Worm (Caenorhabditis elegans): ENCODE data around the gene ppk-2.

Gene ppk-2

DNA sequence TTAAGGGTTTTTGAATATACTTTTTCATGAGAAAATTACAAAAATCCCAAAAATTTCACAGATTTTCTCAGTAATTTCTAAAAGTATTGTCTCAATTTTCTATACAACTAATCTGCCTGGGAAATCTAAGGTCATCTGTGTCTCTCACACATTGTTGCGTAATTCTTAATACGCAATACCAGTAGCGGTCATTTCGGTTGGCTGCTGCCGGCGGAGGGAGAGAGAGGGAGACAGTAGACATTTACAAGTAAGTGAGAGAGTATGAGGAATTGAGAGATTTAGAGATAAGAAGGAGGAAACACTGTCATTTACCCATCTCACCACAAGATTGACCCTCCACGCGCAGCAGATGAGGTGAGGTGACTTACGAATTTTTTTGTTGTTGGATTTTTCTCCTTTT is 23.8 kb downstream of the ppk-2 start (continued):
- TF ChIP-seq snu-23 (GFP tag; optimal IDR thresholded peaks at IDR 0.05): peak; percentile 57
- TF ChIP-seq C04F5.9 (tag; optimal IDR thresholded peaks at IDR 0.05): no peak
- peak; percentile 24 to 38 for TF ChIP-seq efl-1 (optimal IDR thresholded peaks at IDR 0.05)
- peak; percentile 14 to 89 for TF ChIP-seq efl-1 (GFP tag; optimal IDR thresholded peaks at IDR 0.05 in 1 of 2)
- TF ChIP-seq egl-27 (tag; optimal IDR thresholded peaks at IDR 0.05): no peak
- peak; percentile 67 for TF ChIP-seq lin-14 (GFP tag; optimal IDR thresholded peaks at IDR 0.05)
- peak in 1 of 2 experiments; percentile 43 for TF ChIP-seq mdl-1 (tag; optimal IDR thresholded peaks at IDR 0.05)

DNA sequence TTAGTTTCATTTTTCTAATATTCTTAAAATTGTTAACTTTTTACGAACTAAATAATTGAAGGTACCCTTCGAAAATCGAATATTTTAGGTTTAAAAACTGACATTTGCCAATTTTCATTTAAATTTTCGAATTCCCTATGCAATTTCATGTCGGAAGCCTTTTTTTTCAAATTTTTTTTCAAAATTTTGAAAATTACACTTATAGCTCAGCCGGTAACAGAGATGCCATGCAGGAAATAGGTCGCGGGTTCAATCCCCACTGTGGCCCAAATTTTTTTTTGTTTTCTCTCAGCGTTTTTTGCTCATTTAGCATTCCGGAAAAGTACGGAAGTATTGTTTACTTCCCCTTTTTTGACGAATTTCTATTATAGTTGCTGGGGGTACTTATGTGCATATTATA is 27.3 kb downstream of the ppk-2 start:
- TF ChIP-seq nhr-90 (tag; optimal IDR thresholded peaks at IDR 0.05; ENCODE audit: poor library complexity) (no peak), efl-3 (GFP tag; optimal IDR thresholded peaks at IDR 0.05) (no peak), pag-3 (tag; optimal IDR thresholded peaks at IDR 0.05; ENCODE audit: borderline replicate concordance, insufficient read depth) (no peak), efl-1 (optimal IDR thresholded peaks at IDR 0.05) (no peak), efl-1 (GFP tag; optimal IDR thresholded peaks at IDR 0.05 in 1 of 2) (peak in 1 of 2 experiments; percentile 70)

DNA sequence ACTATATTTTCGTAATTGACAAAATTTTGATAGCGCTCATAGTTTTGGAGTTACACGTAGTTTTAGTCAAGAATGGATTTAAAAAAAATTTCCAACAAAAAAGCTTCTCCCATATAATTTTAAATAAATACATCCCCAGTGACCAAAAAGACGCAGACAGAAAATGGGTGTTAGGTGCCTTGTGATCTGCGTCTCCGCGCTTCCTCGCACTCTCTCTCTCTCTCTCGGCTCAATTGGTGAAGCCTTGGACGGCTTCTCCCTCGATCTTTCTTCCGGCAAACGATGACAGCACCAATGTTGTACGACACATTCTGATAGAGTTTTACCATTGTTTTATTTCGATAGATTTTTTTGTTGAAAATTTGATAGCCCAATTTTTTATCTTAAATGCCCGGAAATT is 27.9 kb downstream of the ppk-2 start:
- TF ChIP-seq mef-2 (tag; optimal IDR thresholded peaks at IDR 0.05): no peak
- peak; percentile 2 for TF ChIP-seq dsc-1 (tag; optimal IDR thresholded peaks at IDR 0.05)
- no peak for TF ChIP-seq aly-2 (tag; optimal IDR thresholded peaks at IDR 0.05)
- TF ChIP-seq isw-1 (GFP tag; IDR thresholded peaks at IDR 0.05): no peak; the same call in 1 of the 2 replicates
- TF ChIP-seq fkh-8 (tag; optimal IDR thresholded peaks at IDR 0.05): peak; percentile 33
- peak; percentile 66 for TF ChIP-seq lin-14 (GFP tag; optimal IDR thresholded peaks at IDR 0.05)
- TF ChIP-seq nhr-47 (tag; optimal IDR thresholded peaks at IDR 0.05): peak; percentile 28
- TF ChIP-seq nhr-12 (tag; optimal IDR thresholded peaks at IDR 0.05): no peak
- TF ChIP-seq nhr-71 (tag; optimal IDR thresholded peaks at IDR 0.05): peak; percentile 29
- TF ChIP-seq tbx-2 (tag; optimal IDR thresholded peaks at IDR 0.05): no peak
- TF ChIP-seq mdl-1 (tag; optimal IDR thresholded peaks at IDR 0.05): no peak
- TF ChIP-seq lsy-2 (tag; optimal IDR thresholded peaks at IDR 0.05): peak; percentile 17
- no peak for TF ChIP-seq xbp-1 (tag; optimal IDR thresholded peaks at IDR 0.05)
- TF ChIP-seq ceh-82 (tag; optimal IDR thresholded peaks at IDR 0.05): peak in 2 of 3 experiments; percentile 12 to 28
- no peak for TF ChIP-seq fkh-4 (tag; optimal IDR thresholded peaks at IDR 0.05; ENCODE audit: borderline replicate concordance)
- TF ChIP-seq skn-1 (tag; optimal IDR thresholded peaks at IDR 0.05): no peak
- no peak for TF ChIP-seq efl-3 (GFP tag; optimal IDR thresholded peaks at IDR 0.05)
- TF ChIP-seq pag-3 (tag; optimal IDR thresholded peaks at IDR 0.05; ENCODE audit: borderline replicate concordance, insufficient read depth): no peak
- TF ChIP-seq unc-86 (tag; optimal IDR thresholded peaks at IDR 0.05): peak; percentile 6
- TF ChIP-seq lin-35 (GFP tag; optimal IDR thresholded peaks at IDR 0.05): peak in 1 of 2 experiments; percentile 23
- TF ChIP-seq C04F5.9 (tag; optimal IDR thresholded peaks at IDR 0.05): no peak
- no peak for TF ChIP-seq lir-3 (tag; optimal IDR thresholded peaks at IDR 0.05; ENCODE audit: poor library complexity)
- peak; percentile 30 to 33 for TF ChIP-seq efl-1 (optimal IDR thresholded peaks at IDR 0.05)
- no peak for TF ChIP-seq efl-1 (GFP tag; optimal IDR thresholded peaks at IDR 0.05 in 1 of 2)

DNA sequence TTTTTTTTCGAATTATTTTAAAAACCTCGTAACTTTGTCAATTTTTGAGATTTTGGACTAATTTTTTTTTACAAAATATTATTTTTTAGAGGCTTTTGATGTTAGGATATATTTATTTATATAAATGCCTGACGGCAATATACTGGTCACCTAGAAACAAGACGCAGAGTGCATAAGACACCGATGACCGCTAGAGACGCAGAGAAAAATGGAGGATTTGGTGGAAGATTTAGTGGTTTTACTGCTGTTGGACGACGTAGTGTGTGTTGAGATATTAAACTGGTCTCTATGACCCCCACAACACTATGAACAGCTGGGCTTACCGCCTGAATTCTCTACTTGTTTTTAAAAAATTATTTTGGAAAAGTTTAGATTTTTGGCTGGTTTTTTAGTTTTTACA is 30.0 kb downstream of the ppk-2 start:
- TF ChIP-seq aha-1 (tag; optimal IDR thresholded peaks at IDR 0.05) (no peak), snu-23 (GFP tag; optimal IDR thresholded peaks at IDR 0.05) (peak; percentile 44), elt-3 (tag; optimal IDR thresholded peaks at IDR 0.05) (peak in 1 of 6 experiments; percentile 5), lsy-2 (tag; optimal IDR thresholded peaks at IDR 0.05) (peak; percentile 1 to 43), dsc-1 (tag; optimal IDR thresholded peaks at IDR 0.05) (peak; percentile 36), swsn-7 (tag; optimal IDR thresholded peaks at IDR 0.05) (peak; percentile 8), snpc-4 (tag; optimal IDR thresholded peaks at IDR 0.05) (peak; percentile 1), efl-1 (optimal IDR thresholded peaks at IDR 0.05) (peak; percentile 46 to 56), efl-1 (GFP tag; optimal IDR thresholded peaks at IDR 0.05 in 1 of 2) (peak in 1 of 2 experiments; percentile 76), unc-62 (GFP tag; optimal IDR thresholded peaks at IDR 0.05) (no peak), fkh-8 (tag; optimal IDR thresholded peaks at IDR 0.05) (no peak), mep-1 (tag; optimal IDR thresholded peaks at IDR 0.05) (peak; percentile 16), lin-35 (GFP tag; optimal IDR thresholded peaks at IDR 0.05) (peak in 1 of 2 experiments; percentile 19), blmp-1 (tag; optimal IDR thresholded peaks at IDR 0.05) (peak; percentile 54), ceh-82 (tag; optimal IDR thresholded peaks at IDR 0.05) (peak in 1 of 3 experiments; percentile 17), lin-14 (GFP tag; optimal IDR thresholded peaks at IDR 0.05) (peak; percentile 61), nhr-20 (tag; optimal IDR thresholded peaks at IDR 0.05) (peak; percentile 12), rnt-1 (tag; optimal IDR thresholded peaks at IDR 0.05) (no peak), jun-1 (tag; optimal IDR thresholded peaks at IDR 0.05) (peak; percentile 12), alr-1 (tag; optimal IDR thresholded peaks at IDR 0.05; ENCODE audit: borderline replicate concordance) (no peak), fos-1 (tag; optimal IDR thresholded peaks at IDR 0.05) (peak; percentile 8), nhr-11 (tag; optimal IDR thresholded peaks at IDR 0.05) (no peak)

Data from whole organism, L1 larva.